Fruit fly (Drosophila melanogaster) whole organism, wandering third instar larva: Measurements from ENCODE around the gene CG10064.

Experiments
- CG9705 ChIP-seq: fragments of 200-800 bp; sonication (Bioruptor generic); optimal IDR thresholded peaks from 2 replicates; lab custom pipeline; 2018; ENCODE audit warnings: missing biosample characterization, mild to moderate bottlenecking, missing genetic modification characterization
- Dfd ChIP-seq: fragments of >200 bp; optimal IDR thresholded peaks from 2 replicates; lab custom pipeline; 2017; ENCODE audit warnings: missing biosample characterization, missing genetic modification characterization
- Hnf4 ChIP-seq: fragments of 200-800 bp; sonication (Bioruptor generic); optimal IDR thresholded peaks from 2 replicates; lab custom pipeline; 2016; ENCODE audit warnings: missing biosample characterization, mild to moderate bottlenecking, missing genetic modification characterization
- OdsH ChIP-seq: fragments of 200-800 bp; sonication (Bioruptor generic); optimal IDR thresholded peaks from 2 replicates; lab custom pipeline; 2016; ENCODE audit warnings: missing biosample characterization, mild to moderate bottlenecking, missing genetic modification characterization
- br ChIP-seq: fragments of 200-800 bp; sonication (Bioruptor generic); optimal IDR thresholded peaks from 2 replicates; lab custom pipeline; 2016; ENCODE audit warnings: missing biosample characterization, missing genetic modification characterization
- dsf ChIP-seq: sonication (Bioruptor generic); optimal IDR thresholded peaks from 2 replicates; lab custom pipeline; 2016; ENCODE audit warnings: missing biosample characterization, missing genetic modification characterization, borderline replicate concordance
- h ChIP-seq: fragments of 200-800 bp; sonication (Bioruptor generic); optimal IDR thresholded peaks from 3 replicates; lab custom pipeline; 2016; ENCODE audit warnings: missing biosample characterization, mild to moderate bottlenecking, missing genetic modification characterization
- psq ChIP-seq: fragments of 200-800 bp; sonication (Bioruptor generic); optimal IDR thresholded peaks from 3 replicates; lab custom pipeline; 2017; ENCODE audit warnings: missing biosample characterization, mild to moderate bottlenecking, missing genetic modification characterization, moderate library complexity
- usp ChIP-seq: fragments of >200 bp; optimal IDR thresholded peaks from 2 replicates; lab custom pipeline; 2017; ENCODE audit warnings: missing biosample characterization, missing genetic modification characterization
- woc ChIP-seq: sonication (Bioruptor generic); optimal IDR thresholded peaks from 2 replicates; lab custom pipeline; 2016; ENCODE audit warnings: missing biosample characterization, mild to moderate bottlenecking, missing genetic modification characterization

- TF ChIP-seq woc (GFP tag; lab: Kevin White, UChicago) (no peak), OdsH (GFP tag; lab: Kevin White, UChicago) (no peak), usp (GFP tag; lab: Kevin White, UChicago) (no peak), br (GFP tag; lab: Kevin White, UChicago) (no peak), psq (GFP tag; lab: Kevin White, UChicago) (no peak), h (GFP tag; lab: Kevin White, UChicago) (no peak), Dfd (GFP tag; lab: Kevin White, UChicago) (no peak), Hnf4 (GFP tag; lab: Kevin White, UChicago) (no peak), CG9705 (GFP tag; lab: Kevin White, UChicago) (no peak), dsf (GFP tag; lab: Kevin White, UChicago) (no peak)
These were observed 32.8 kb downstream of the CG10064 start for dm6 chr3L:6934799-6935318.
